Fruit fly (Drosophila melanogaster): ENCODE results near the gene Ggamma30A.
A peak's percentile ranks its signal among the peaks of the same experiment; 100 is the strongest.

Ggamma30A gene

dm6 chr2L:9235556-9236001 is 20.8 kb upstream of the Ggamma30A start (continued):
- TF ChIP-seq Smox (GFP tag; optimal IDR thresholded peaks at IDR 0.05) (peak; percentile 70), Hr4 (GFP tag; optimal IDR thresholded peaks at IDR 0.05) (no peak), net (GFP tag; optimal IDR thresholded peaks at IDR 0.05) (peak; percentile 20), Gug (GFP tag; IDR thresholded peaks at IDR 0.05) (no peak), fd85E (GFP tag; optimal IDR thresholded peaks at IDR 0.05) (no peak), esn (GFP tag; optimal IDR thresholded peaks at IDR 0.05) (peak; percentile 81), CG6854 (GFP tag; optimal IDR thresholded peaks at IDR 0.05) (no peak), Hr38 (GFP tag; optimal IDR thresholded peaks at IDR 0.05) (no peak), cyc (GFP tag; optimal IDR thresholded peaks at IDR 0.05) (peak; percentile 60), fkh (GFP tag; optimal IDR thresholded peaks at IDR 0.05) (no peak), CG1621 (tag; optimal IDR thresholded peaks at IDR 0.05) (no peak), Met (GFP tag; optimal IDR thresholded peaks at IDR 0.05) (peak; percentile 71)

dm6 chr2L:9236404-9236803 is 20.0 kb upstream of the Ggamma30A start:
- no peak for TF ChIP-seq Ets21C (GFP tag; optimal IDR thresholded peaks at IDR 0.05)
- no peak for TF ChIP-seq Blimp-1 (GFP tag; optimal IDR thresholded peaks at IDR 0.05)
- TF ChIP-seq CG34406 (GFP tag; optimal IDR thresholded peaks at IDR 0.05), result no peak
- no peak for TF ChIP-seq CG11902 (GFP tag; optimal IDR thresholded peaks at IDR 0.05)
- no peak for TF ChIP-seq Hr38 (GFP tag; optimal IDR thresholded peaks at IDR 0.05)
- TF ChIP-seq Lpt (GFP tag; optimal IDR thresholded peaks at IDR 0.05), result no peak
- TF ChIP-seq Hr39 (GFP tag; optimal IDR thresholded peaks at IDR 0.05), result no peak
- TF ChIP-seq CG6163 (GFP tag; IDR thresholded peaks at IDR 0.05), result no peak
- no peak for TF ChIP-seq CG3919 (GFP tag; optimal IDR thresholded peaks at IDR 0.05)
- TF ChIP-seq svp (GFP tag), result no peak
- no peak for TF ChIP-seq spab (GFP tag; optimal IDR thresholded peaks at IDR 0.05)
- TF ChIP-seq Smox (GFP tag; optimal IDR thresholded peaks at IDR 0.05), result no peak
- no peak for TF ChIP-seq Met (GFP tag; optimal IDR thresholded peaks at IDR 0.05)
- no peak for TF ChIP-seq CG6276 (GFP tag; optimal IDR thresholded peaks at IDR 0.05)
- TF ChIP-seq fd59A (GFP tag; optimal IDR thresholded peaks at IDR 0.05), result no peak
- TF ChIP-seq CG8632 (GFP tag; optimal IDR thresholded peaks at IDR 0.05), result no peak
- no peak for TF ChIP-seq Ets96B (tag; optimal IDR thresholded peaks at IDR 0.05)

dm6 chr2L:9237212-9238031 is 18.9 kb upstream of the Ggamma30A start:
- TF ChIP-seq spab (GFP tag; optimal IDR thresholded peaks at IDR 0.05) (no peak), dsx (GFP tag; optimal IDR thresholded peaks at IDR 0.05; ENCODE audit: poor library complexity, severe bottlenecking) (peak; percentile 6), achi (GFP tag; optimal IDR thresholded peaks at IDR 0.05) (no peak), Eip93F (GFP tag; optimal IDR thresholded peaks at IDR 0.05) (peak; percentile 13), Sox15 (GFP tag; optimal IDR thresholded peaks at IDR 0.05) (no peak), Eip78C (GFP tag) (peak; percentile 6), svp (GFP tag) (peak; percentile 87), CG6854 (GFP tag; optimal IDR thresholded peaks at IDR 0.05) (peak; percentile 35), vri (GFP tag; optimal IDR thresholded peaks at IDR 0.05) (peak; percentile 91), Met (GFP tag; optimal IDR thresholded peaks at IDR 0.05) (peak; percentile 47), CG1621 (tag; optimal IDR thresholded peaks at IDR 0.05) (no peak), esn (GFP tag; optimal IDR thresholded peaks at IDR 0.05) (peak; percentile 4)

dm6 chr2L:9244263-9244662 is 12.1 kb upstream of the Ggamma30A start:
- no peak for TF ChIP-seq dac (GFP tag; optimal IDR thresholded peaks at IDR 0.05)
- no peak for TF ChIP-seq vri (GFP tag; optimal IDR thresholded peaks at IDR 0.05)

dm6 chr2L:9250942-9251341 is 5.4 kb upstream of the Ggamma30A start, which contains the start of gene aust:
aust (minus strand) TSS chr2L:9251042.
- TF ChIP-seq CG4318 (GFP tag; optimal IDR thresholded peaks at IDR 0.05) (no peak), CG8632 (GFP tag; optimal IDR thresholded peaks at IDR 0.05) (no peak), ss (GFP tag; optimal IDR thresholded peaks at IDR 0.05) (no peak), lz (GFP tag; optimal IDR thresholded peaks at IDR 0.05) (no peak), Ets21C (GFP tag; optimal IDR thresholded peaks at IDR 0.05) (no peak), Sox15 (GFP tag; optimal IDR thresholded peaks at IDR 0.05) (no peak), pdm3 (GFP tag; optimal IDR thresholded peaks at IDR 0.05) (no peak), Blimp-1 (GFP tag; optimal IDR thresholded peaks at IDR 0.05) (no peak), CG6854 (GFP tag; optimal IDR thresholded peaks at IDR 0.05) (no peak), CG11902 (GFP tag; optimal IDR thresholded peaks at IDR 0.05) (no peak), CG32006 (GFP tag; optimal IDR thresholded peaks at IDR 0.05) (no peak), vri (GFP tag; optimal IDR thresholded peaks at IDR 0.05) (no peak), CG3032 (tag; optimal IDR thresholded peaks at IDR 0.05) (no peak), CG6163 (GFP tag; IDR thresholded peaks at IDR 0.05) (no peak)
